Fruit fly (Drosophila melanogaster) whole organism, embryonic: ENCODE measurements around the gene CG14915.

Source experiments
- Awh ChIP-seq: fragments of 200-800 bp; sonication (Bioruptor generic); IDR thresholded peaks from 2 replicates; pipeline ENCODE4, ENCODE4 v1.3.6; 2022; ENCODE audit warnings: missing biosample characterization, missing genetic modification characterization
- Blimp-1 ChIP-seq: fragments of 200-800 bp; sonication (Bioruptor generic); optimal IDR thresholded peaks from 3 replicates; lab custom pipeline; 2018; ENCODE audit warnings: missing biosample characterization, missing genetic modification characterization, mild to moderate bottlenecking, moderate library complexity, missing genetic modification reagents
- CG10366 ChIP-seq: fragments of 200-800 bp; sonication (Bioruptor generic); IDR thresholded peaks from 2 replicates; pipeline ENCODE4 v1.3.6; 2022; ENCODE audit warnings: missing biosample characterization, missing genetic modification characterization
- CG11093 ChIP-seq: fragments of 200-800 bp; sonication (Bioruptor generic); IDR thresholded peaks from 3 replicates; pipeline ENCODE4 v1.3.6; 2022; ENCODE audit warnings: missing biosample characterization, missing genetic modification characterization
- CG11456 ChIP-seq: fragments of 200-800 bp; sonication (Bioruptor generic); IDR thresholded peaks from 3 replicates; pipeline ENCODE4 v1.3.6; 2022; ENCODE audit warnings: missing biosample characterization, missing genetic modification characterization
- CG1233 ChIP-seq: fragments of 200-800 bp; sonication (Bioruptor generic); optimal IDR thresholded peaks from 4 replicates; lab custom pipeline; 2018; ENCODE audit warnings: missing biosample characterization, mild to moderate bottlenecking, missing genetic modification characterization
- CG13624 ChIP-seq: fragments of 200-800 bp; sonication (Bioruptor generic); optimal IDR thresholded peaks from 2 replicates; lab custom pipeline; 2016; ENCODE audit warnings: missing biosample characterization, missing genetic modification characterization
- CG17361 ChIP-seq: fragments of 200-800 bp; sonication (Bioruptor generic); IDR thresholded peaks from 3 replicates; pipeline ENCODE4 v1.3.6; 2022; ENCODE audit warnings: missing biosample characterization, missing genetic modification characterization
- CG18011 ChIP-seq: fragments of 200-800 bp; sonication (Bioruptor generic); optimal IDR thresholded peaks from 2 replicates; lab custom pipeline; 2017; ENCODE audit warnings: missing biosample characterization, missing genetic modification characterization, mild to moderate bottlenecking, moderate library complexity, missing genotype
- CG18619 ChIP-seq: fragments of 200-800 bp; sonication (Bioruptor generic); optimal IDR thresholded peaks from 3 replicates; lab custom pipeline; 2017; ENCODE audit warnings: missing biosample characterization, mild to moderate bottlenecking, missing genetic modification characterization
- CG2889 ChIP-seq: fragments of 200-800 bp; sonication (Bioruptor generic); IDR thresholded peaks from 3 replicates; pipeline ENCODE4 v1.3.6; 2022; ENCODE audit warnings: missing biosample characterization, missing genetic modification characterization
- CG30020 ChIP-seq: fragments of 200-800 bp; optimal IDR thresholded peaks from 2 replicates; lab custom pipeline; 2019; ENCODE audit warnings: missing biosample characterization, mild to moderate bottlenecking, missing genetic modification characterization, moderate library complexity
- CG30431 ChIP-seq: fragments of 200-800 bp; sonication (Bioruptor generic); optimal IDR thresholded peaks from 2 replicates; lab custom pipeline; 2017; ENCODE audit warnings: missing biosample characterization, missing genetic modification characterization
- CG31441 ChIP-seq: fragments of 200-800 bp; sonication (Bioruptor generic); IDR thresholded peaks from 2 replicates; pipeline ENCODE4 v1.3.6; 2022; ENCODE audit warnings: missing biosample characterization, missing genetic modification characterization
- CG32772 ChIP-seq: fragments of 200-800 bp; sonication (Bioruptor generic); IDR thresholded peaks from 2 replicates; pipeline ENCODE4 v1.3.6; 2022; ENCODE audit warnings: missing biosample characterization, missing genetic modification characterization
- CG3281 ChIP-seq: fragments of 200-800 bp; sonication (Bioruptor generic); optimal IDR thresholded peaks from 3 replicates; lab custom pipeline; 2017; ENCODE audit warnings: missing biosample characterization, mild to moderate bottlenecking, missing genetic modification characterization
- CG34376 ChIP-seq: fragments of 200-800 bp; sonication (Bioruptor generic); optimal IDR thresholded peaks from 2 replicates; lab custom pipeline; 2018; ENCODE audit warnings: missing biosample characterization, mild to moderate bottlenecking, missing genetic modification characterization
- CG6175 ChIP-seq: fragments of 200-800 bp; sonication (Bioruptor generic); IDR thresholded peaks from 3 replicates; pipeline ENCODE4 v1.3.6; 2022; ENCODE audit warnings: missing biosample characterization, missing genetic modification characterization
- CG9609 ChIP-seq: fragments of 200-800 bp; sonication (Bioruptor generic); optimal IDR thresholded peaks from 3 replicates; lab custom pipeline; 2016; ENCODE audit warnings: missing biosample characterization, missing genetic modification characterization
- Camta ChIP-seq: fragments of 200-800 bp; sonication (Bioruptor generic); optimal IDR thresholded peaks from 2 replicates; lab custom pipeline; 2016; ENCODE audit warnings: missing biosample characterization, missing genetic modification characterization
- CkIIα-i1 ChIP-seq: fragments of 200-800 bp; sonication (Bioruptor generic); IDR thresholded peaks from 2 replicates; pipeline ENCODE4 v1.3.6; 2022; ENCODE audit warnings: missing biosample characterization, missing genetic modification characterization
- CoRest ChIP-seq: fragments of 200-800 bp; sonication (Bioruptor generic); optimal IDR thresholded peaks from 3 replicates; lab custom pipeline; 2018; ENCODE audit warnings: missing biosample characterization, mild to moderate bottlenecking, missing genetic modification characterization, moderate library complexity
- Dek ChIP-seq: fragments of 200-800 bp; sonication (Bioruptor generic); optimal IDR thresholded peaks from 3 replicates; lab custom pipeline; 2019; ENCODE audit warnings: missing biosample characterization, mild to moderate bottlenecking, missing genetic modification characterization, moderate library complexity
- Dll ChIP-seq: fragments of 200-800 bp; sonication (Bioruptor generic); IDR thresholded peaks from 4 replicates; pipeline ENCODE4 v1.3.6; 2022; ENCODE audit warnings: missing biosample characterization, missing genetic modification characterization; ENCODE audit not compliant: partially characterized antibody
- Doc3 ChIP-seq: fragments of 200-800 bp; sonication (Bioruptor generic); IDR thresholded peaks from 3 replicates; pipeline ENCODE4 v1.3.6; 2022; ENCODE audit warnings: missing biosample characterization, missing genetic modification characterization; ENCODE audit not compliant: partially characterized antibody
- E2f1 ChIP-seq: fragments of 200-800 bp; sonication (Bioruptor generic); IDR thresholded peaks from 2 replicates; pipeline ENCODE4 v1.3.6; 2022; ENCODE audit warnings: missing biosample characterization, missing genetic modification characterization
- ERR ChIP-seq: fragments of 200-800 bp; sonication (Bioruptor generic); optimal IDR thresholded peaks from 2 replicates; lab custom pipeline; 2016; ENCODE audit warnings: missing biosample characterization, missing genetic modification characterization
- Ets65A ChIP-seq: fragments of 200-800 bp; sonication (Bioruptor generic); peaks from one replicate; lab custom pipeline; 2016; ENCODE audit warnings: missing biosample characterization, missing genetic modification characterization
- Fer1 ChIP-seq: fragments of 200-800 bp; sonication (Bioruptor generic); optimal IDR thresholded peaks from 2 replicates; lab custom pipeline; 2017; ENCODE audit warnings: missing biosample characterization, mild to moderate bottlenecking, missing genetic modification characterization
- Hr39 ChIP-seq: fragments of >200 bp; optimal IDR thresholded peaks from 2 replicates; lab custom pipeline; 2017
- Lim3 ChIP-seq: fragments of 200-800 bp; sonication (Bioruptor generic); IDR thresholded peaks from 2 replicates; pipeline ENCODE4 v1.3.6; 2022; ENCODE audit warnings: missing biosample characterization, missing genetic modification characterization
- Mrtf ChIP-seq: fragments of 200-800 bp; sonication (Bioruptor generic); IDR thresholded peaks from 3 replicates; pipeline ENCODE4 v1.3.6; 2022; ENCODE audit warnings: missing biosample characterization, missing genetic modification characterization
- Oli ChIP-seq: fragments of 200-800 bp; sonication (Bioruptor generic); optimal IDR thresholded peaks from 2 replicates; lab custom pipeline; 2018; ENCODE audit warnings: missing biosample characterization, mild to moderate bottlenecking, missing genetic modification characterization, moderate library complexity
- Rx ChIP-seq: fragments of 200-800 bp; sonication (Bioruptor generic); IDR thresholded peaks from 2 replicates; pipeline ENCODE4 v1.3.6; 2022; ENCODE audit warnings: missing biosample characterization, missing genetic modification characterization
- disco-r ChIP-seq: fragments of 200-800 bp; sonication (Bioruptor generic); optimal IDR thresholded peaks from 2 replicates; lab custom pipeline; 2016; ENCODE audit warnings: missing biosample characterization, missing genetic modification characterization
- ems ChIP-seq: fragments of 200-800 bp; sonication (Bioruptor generic); optimal IDR thresholded peaks from 3 replicates; lab custom pipeline; 2016; ENCODE audit warnings: missing biosample characterization, missing genetic modification characterization
- en ChIP-seq: fragments of 200-800 bp; sonication (Bioruptor generic); optimal IDR thresholded peaks from 2 replicates; lab custom pipeline; 2016; ENCODE audit warnings: missing biosample characterization, missing genetic modification characterization
- fd3F ChIP-seq: fragments of 200-800 bp; sonication (Bioruptor generic); optimal IDR thresholded peaks from 2 replicates; lab custom pipeline; 2018; ENCODE audit warnings: missing biosample characterization, mild to moderate bottlenecking, missing genetic modification characterization, moderate library complexity
- fu2 ChIP-seq: fragments of 200-800 bp; sonication (Bioruptor generic); optimal IDR thresholded peaks from 2 replicates; lab custom pipeline; 2016; ENCODE audit warnings: missing biosample characterization, missing genetic modification characterization
- gcm2 ChIP-seq: fragments of 200-800 bp; sonication (Bioruptor generic); optimal IDR thresholded peaks from 2 replicates; lab custom pipeline; 2016; ENCODE audit warnings: missing biosample characterization, missing genetic modification characterization
- ham ChIP-seq: fragments of 200-800 bp; sonication (Bioruptor generic); IDR thresholded peaks from 2 replicates; pipeline ENCODE4 v1.3.6; 2022; ENCODE audit warnings: missing biosample characterization, missing genetic modification characterization
- kni ChIP-seq: fragments of 200-800 bp; sonication (Bioruptor generic); optimal IDR thresholded peaks from 3 replicates; lab custom pipeline; 2017; ENCODE audit warnings: mild to moderate bottlenecking, missing biosample characterization, missing genetic modification reagents, missing genetic modification characterization
- maf-S ChIP-seq: fragments of 200-800 bp; sonication (Bioruptor generic); optimal IDR thresholded peaks from 2 replicates; lab custom pipeline; 2016; ENCODE audit warnings: missing biosample characterization, missing genetic modification characterization
- peb ChIP-seq: fragments of 200-800 bp; sonication (Bioruptor generic); IDR thresholded peaks from 2 replicates; pipeline ENCODE4 v1.3.6; 2022; ENCODE audit warnings: missing biosample characterization, missing genetic modification characterization
- pita ChIP-seq: fragments of 200-800 bp; sonication (Bioruptor generic); optimal IDR thresholded peaks from 2 replicates; lab custom pipeline; 2017; ENCODE audit warnings: missing biosample characterization, mild to moderate bottlenecking, missing genetic modification characterization
- ro ChIP-seq: fragments of 200-800 bp; sonication (Bioruptor generic); IDR thresholded peaks from 2 replicates; pipeline ENCODE4 v1.3.6; 2022; ENCODE audit warnings: missing biosample characterization, missing genetic modification characterization
- sens ChIP-seq: fragments of 200-800 bp; sonication (Bioruptor generic); peaks from one replicate; lab custom pipeline; 2016; ENCODE audit warnings: missing biosample characterization, missing genetic modification characterization
- sob ChIP-seq: fragments of 200-800 bp; sonication (Bioruptor generic); IDR thresholded peaks from 2 replicates; pipeline ENCODE4 v1.3.6; 2022; ENCODE audit warnings: missing biosample characterization, missing genetic modification characterization
- tna ChIP-seq: fragments of 200-800 bp; sonication (Bioruptor generic); IDR thresholded peaks from 2 replicates; pipeline ENCODE4 v1.3.6; 2022; ENCODE audit warnings: missing biosample characterization, missing genetic modification characterization; ENCODE audit not compliant: partially characterized antibody
- unpg ChIP-seq: fragments of 200-800 bp; sonication (Bioruptor generic); optimal IDR thresholded peaks from 3 replicates; lab custom pipeline; 2018; ENCODE audit warnings: missing biosample characterization, mild to moderate bottlenecking, missing genetic modification characterization, moderate library complexity
- zfh2 ChIP-seq: fragments of 200-800 bp; sonication (Bioruptor generic); optimal IDR thresholded peaks from 2 replicates; lab custom pipeline; 2016; ENCODE audit warnings: missing biosample characterization, missing genetic modification characterization

Gene CG14915

dm6 chr2L:11065106-11065878, 5.5 kb upstream of the CG14915 start (continued):
- TF ChIP-seq Blimp-1 (GFP tag; lab: Kevin White, UChicago) (no peak), fd3F (GFP tag; lab: Kevin White, UChicago) (peak; percentile 24), CG18011 (GFP tag; lab: Kevin White, UChicago) (no peak), CG11093 (GFP tag; lab: Robert Waterston, UW) (no peak), sob (GFP tag; lab: Robert Waterston, UW) (peak; percentile 41; the same call in 1 of the 2 replicates), kni (no peak), CG6175 (GFP tag; lab: Robert Waterston, UW) (no peak), Doc3 (GFP tag; lab: Robert Waterston, UW) (no peak), CoRest (peak; percentile 58), CG30431 (GFP tag; lab: Kevin White, UChicago) (no peak), unpg (GFP tag; lab: Kevin White, UChicago) (peak; percentile 33), Oli (tag; lab: Kevin White, UChicago) (peak; percentile 18), CkIIα-i1 (no peak), Fer1 (GFP tag; lab: Kevin White, UChicago) (peak; percentile 61), CG3281 (GFP tag; lab: Kevin White, UChicago) (peak; percentile 61), Dek (peak; percentile 50), Ets65A (GFP tag; lab: Kevin White, UChicago) (peak; percentile 82), CG11456 (0 out of 3 replicates have a peak, but pooled peaks have one; percentile 6), CG17361 (GFP tag; lab: Robert Waterston, UW) (peak; percentile 48; the same call in 2 of the 3 replicates), ERR (GFP tag; lab: Kevin White, UChicago) (no peak), CG32772 (GFP tag; lab: Robert Waterston, UW) (no peak), CG30020 (tag; lab: Kevin White, UChicago) (no peak), zfh2 (GFP tag; lab: Kevin White, UChicago) (peak; percentile 20), en (GFP tag; lab: Kevin White, UChicago) (no peak), fu2 (GFP tag; lab: Kevin White, UChicago) (no peak), Hr39 (lab: Kevin White, UChicago) (no peak), Camta (GFP tag; lab: Kevin White, UChicago) (no peak), peb (GFP tag; lab: Robert Waterston, UW) (no peak), sens (no peak), CG13624 (GFP tag; lab: Kevin White, UChicago) (no peak), Rx (GFP tag; lab: Robert Waterston, UW) (no peak), tna (GFP tag; lab: Robert Waterston, UW) (no peak), CG9609 (GFP tag; lab: Kevin White, UChicago) (no peak), maf-S (GFP tag; lab: Kevin White, UChicago) (no peak), Mrtf (GFP tag; lab: Robert Waterston, UW) (no peak), Dll (GFP tag; lab: Robert Waterston, UW) (no peak), pita (no peak), disco-r (GFP tag; lab: Kevin White, UChicago) (no peak), CG10366 (GFP tag; lab: Robert Waterston, UW) (0 out of 2 replicates have a peak, but pooled peaks have one; percentile 31), CG18619 (GFP tag; lab: Kevin White, UChicago) (peak; percentile 48), CG2889 (GFP tag; lab: Robert Waterston, UW) (no peak), Awh (GFP tag; lab: Robert Waterston, UW) (no peak), CG34376 (no peak), gcm2 (no peak), CG31441 (no peak), ham (GFP tag; lab: Robert Waterston, UW) (no peak), ro (GFP tag; lab: Robert Waterston, UW) (no peak), CG1233 (GFP tag; lab: Kevin White, UChicago) (no peak), Lim3 (GFP tag; lab: Robert Waterston, UW) (no peak), E2f1 (GFP tag; lab: Robert Waterston, UW) (peak; percentile 26; the same call in 1 of the 2 replicates), ems (GFP tag; lab: Kevin White, UChicago) (no peak)
